Worm (Caenorhabditis elegans) whole organism, L2 larva: ENCODE results near the gene fipr-14.

Experiments
- C34F6.9 ChIP-seq: fragments of 150-350 bp; optimal IDR thresholded peaks from 2 replicates; lab custom pipeline; 2014; ENCODE audit warnings: missing biosample characterization, missing genetic modification characterization
- F13H6.1 ChIP-seq: sonication (generic microtip); optimal IDR thresholded peaks from 2 replicates; lab custom pipeline; 2016; ENCODE audit warnings: missing genetic modification characterization, missing compliant biosample characterization
- R02D3.7 ChIP-seq: fragments of 150-350 bp; optimal IDR thresholded peaks from 2 replicates; lab custom pipeline; 2014; ENCODE audit warnings: missing biosample characterization, missing genetic modification characterization
- Y55F3AM.14 ChIP-seq: fragments of 200-800 bp; sonication (Bioruptor generic); optimal IDR thresholded peaks from 2 replicates; lab custom pipeline; 2018; ENCODE audit warnings: mild to moderate bottlenecking, missing genetic modification characterization, missing compliant biosample characterization
- ZK546.5 ChIP-seq: sonication (generic microtip); optimal IDR thresholded peaks from 2 replicates; lab custom pipeline; 2017; ENCODE audit warnings: missing biosample characterization, missing genetic modification characterization
- alr-1 ChIP-seq: fragments of 150-350 bp; optimal IDR thresholded peaks from 2 replicates; lab custom pipeline; 2014; ENCODE audit warnings: missing biosample characterization, missing genetic modification characterization
- aly-2 ChIP-seq: fragments of 150-350 bp; optimal IDR thresholded peaks from 2 replicates; lab custom pipeline; 2014; ENCODE audit warnings: missing biosample characterization, missing genetic modification characterization
- ama-1 ChIP-seq: fragments of 150-350 bp; optimal IDR thresholded peaks from 2 replicates; lab custom pipeline; 2018; ENCODE audit warnings: inconsistent platforms
- blmp-1 ChIP-seq: sonication (generic microtip); optimal IDR thresholded peaks from 2 replicates; lab custom pipeline; 2017; ENCODE audit warnings: missing genetic modification characterization, mild to moderate bottlenecking, missing compliant biosample characterization, antibody characterized with exemption, moderate library complexity; ENCODE audit not compliant: insufficient read depth
- ceh-16 ChIP-seq: fragments of 150-350 bp; optimal IDR thresholded peaks from 2 replicates; lab custom pipeline; 2014; ENCODE audit warnings: missing biosample characterization, missing genetic modification characterization
- ceh-82 ChIP-seq: fragments of 150-350 bp; optimal IDR thresholded peaks from 2 replicates; lab custom pipeline; 2014; ENCODE audit warnings: missing biosample characterization, missing genetic modification characterization
- crh-2 ChIP-seq: sonication (generic microtip); optimal IDR thresholded peaks from 2 replicates; lab custom pipeline; 2017; ENCODE audit warnings: missing biosample characterization, missing genetic modification characterization
- dmd-4 ChIP-seq: sonication (generic microtip); optimal IDR thresholded peaks from 2 replicates; lab custom pipeline; 2017; ENCODE audit warnings: missing biosample characterization, missing genetic modification characterization
- egl-27 ChIP-seq: sonication (generic microtip); optimal IDR thresholded peaks from 3 replicates; lab custom pipeline; 2017; ENCODE audit warnings: missing biosample characterization, missing genetic modification reagents, missing genetic modification characterization
- elt-1 ChIP-seq: fragments of 150-350 bp; optimal IDR thresholded peaks from 2 replicates; lab custom pipeline; 2014; ENCODE audit warnings: missing biosample characterization, missing genetic modification characterization
- elt-3 ChIP-seq: sonication (generic microtip); optimal IDR thresholded peaks from 2 replicates; lab custom pipeline; 2017; ENCODE audit warnings: missing biosample characterization, missing genetic modification characterization
- fos-1 ChIP-seq: fragments of 150-350 bp; optimal IDR thresholded peaks from 2 replicates; lab custom pipeline; 2014; ENCODE audit warnings: missing biosample characterization, missing genetic modification characterization
- gmeb-1 ChIP-seq: fragments of 150-350 bp; optimal IDR thresholded peaks from 2 replicates; lab custom pipeline; 2014; ENCODE audit warnings: missing biosample characterization, missing genetic modification characterization
- lin-13 ChIP-seq: fragments of 150-350 bp; optimal IDR thresholded peaks from 2 replicates; lab custom pipeline; 2014; ENCODE audit warnings: missing biosample characterization, missing genetic modification reagents, missing genetic modification characterization
- lin-39 ChIP-seq: fragments of 150-350 bp; optimal IDR thresholded peaks from 2 replicates; lab custom pipeline; 2014; ENCODE audit warnings: missing biosample characterization, missing genetic modification reagents, missing genetic modification characterization
- lsy-2 ChIP-seq, 2 experiments: fragments of 150-350 bp in 1 of 2; sonication (generic microtip) in 1 of 2; optimal IDR thresholded peaks; 2 replicates each; lab custom pipeline; 2014 to 2017; ENCODE audit warnings: missing biosample characterization in 2 of 2, missing genetic modification characterization in 2 of 2
- mab-5 ChIP-seq: fragments of 150-350 bp; optimal IDR thresholded peaks from 2 replicates; lab custom pipeline; 2014; ENCODE audit warnings: missing biosample characterization, missing genetic modification characterization
- mbf-1 ChIP-seq: sonication (generic microtip); optimal IDR thresholded peaks from 2 replicates; lab custom pipeline; 2017; ENCODE audit warnings: missing biosample characterization, missing genetic modification characterization
- mdl-1 ChIP-seq, 2 experiments: fragments of 150-350 bp in 1 of 2; sonication (generic microtip) in 1 of 2; optimal IDR thresholded peaks; 2 replicates each; lab custom pipeline; 2017; ENCODE audit warnings: missing biosample characterization in 2 of 2, missing genetic modification characterization in 2 of 2
- nhr-10 ChIP-seq: sonication (generic microtip); optimal IDR thresholded peaks from 2 replicates; lab custom pipeline; 2017; ENCODE audit warnings: missing biosample characterization, missing genetic modification characterization
- nhr-11 ChIP-seq: fragments of 150-350 bp; optimal IDR thresholded peaks from 2 replicates; lab custom pipeline; 2014; ENCODE audit warnings: missing biosample characterization, missing genetic modification characterization
- nhr-12 ChIP-seq: fragments of 150-350 bp; optimal IDR thresholded peaks from 2 replicates; lab custom pipeline; 2014; ENCODE audit warnings: missing biosample characterization, missing genetic modification characterization
- nhr-129 ChIP-seq: fragments of 150-350 bp; optimal IDR thresholded peaks from 2 replicates; lab custom pipeline; 2014; ENCODE audit warnings: missing biosample characterization, missing genetic modification characterization
- nhr-21 ChIP-seq: fragments of 150-350 bp; optimal IDR thresholded peaks from 2 replicates; lab custom pipeline; 2014; ENCODE audit warnings: missing biosample characterization, missing genetic modification characterization
- nhr-23 ChIP-seq: fragments of 150-350 bp; optimal IDR thresholded peaks from 2 replicates; lab custom pipeline; 2014; ENCODE audit warnings: missing biosample characterization, missing genetic modification reagents, missing genetic modification characterization
- nhr-237 ChIP-seq: fragments of 150-350 bp; optimal IDR thresholded peaks from 2 replicates; lab custom pipeline; 2014; ENCODE audit warnings: missing biosample characterization, missing genetic modification characterization
- nhr-25 ChIP-seq: fragments of 150-350 bp; sonication (generic microtip); optimal IDR thresholded peaks from 3 replicates; lab custom pipeline; 2014; ENCODE audit warnings: missing biosample characterization, missing genetic modification characterization
- nhr-6 ChIP-seq: fragments of 150-350 bp; optimal IDR thresholded peaks from 2 replicates; lab custom pipeline; 2014; ENCODE audit warnings: missing biosample characterization, missing genetic modification characterization
- nhr-77 ChIP-seq: fragments of 150-350 bp; optimal IDR thresholded peaks from 2 replicates; lab custom pipeline; 2014; ENCODE audit warnings: missing biosample characterization, missing genetic modification characterization
- peb-1 ChIP-seq: fragments of 150-350 bp; optimal IDR thresholded peaks from 2 replicates; lab custom pipeline; 2014; ENCODE audit warnings: missing biosample characterization, missing genetic modification characterization
- sem-4 ChIP-seq: fragments of 150-350 bp; optimal IDR thresholded peaks from 2 replicates; lab custom pipeline; 2014; ENCODE audit warnings: missing biosample characterization, missing genetic modification reagents, missing genetic modification characterization
- skn-1 ChIP-seq: sonication (generic microtip); optimal IDR thresholded peaks from 2 replicates; lab custom pipeline; 2017; ENCODE audit warnings: missing biosample characterization, missing genetic modification characterization
- sma-3 ChIP-seq: sonication (generic microtip); optimal IDR thresholded peaks from 2 replicates; lab custom pipeline; 2016; ENCODE audit warnings: missing genetic modification reagents, missing genetic modification characterization, missing compliant biosample characterization
- sma-9 ChIP-seq, 2 experiments: fragments of 150-350 bp in 1 of 2; sonication (generic microtip) in 1 of 2; optimal IDR thresholded peaks; 2 replicates each; lab custom pipeline; 2014 to 2016; ENCODE audit warnings: missing genetic modification characterization in 2 of 2, mild to moderate bottlenecking in 1 of 2, missing biosample characterization in 1 of 2, missing compliant biosample characterization in 1 of 2, missing genetic modification reagents in 1 of 2, moderate library complexity in 1 of 2
- snpc-4 ChIP-seq: fragments of 150-350 bp; optimal IDR thresholded peaks from 2 replicates; lab custom pipeline; 2014; ENCODE audit warnings: missing biosample characterization, missing genetic modification characterization
- unc-39 ChIP-seq: fragments of 150-350 bp; optimal IDR thresholded peaks from 2 replicates; lab custom pipeline; 2014; ENCODE audit warnings: missing biosample characterization, missing genetic modification characterization
- unc-55 ChIP-seq: fragments of 150-350 bp; sonication (generic microtip); optimal IDR thresholded peaks from 3 replicates; lab custom pipeline; 2014; ENCODE audit warnings: missing biosample characterization, missing genetic modification reagents, missing genetic modification characterization
- unc-62 ChIP-seq: fragments of 150-350 bp; optimal IDR thresholded peaks from 2 replicates; lab custom pipeline; 2014; ENCODE audit warnings: missing biosample characterization, missing genetic modification reagents, missing genetic modification characterization
- zag-1 ChIP-seq: fragments of 150-350 bp; optimal IDR thresholded peaks from 2 replicates; lab custom pipeline; 2014; ENCODE audit warnings: missing biosample characterization, missing genetic modification characterization
- ztf-1 ChIP-seq: fragments of 200-800 bp; sonication (Bioruptor generic); conservative IDR thresholded peaks from 2 replicates; pipeline ENCODE4 v1.3.6; 2022; ENCODE audit warnings: missing genetic modification characterization, missing compliant biosample characterization
- ztf-11 ChIP-seq: sonication (generic microtip); optimal IDR thresholded peaks from 2 replicates; lab custom pipeline; 2017; ENCODE audit warnings: missing biosample characterization, missing genetic modification characterization
- ztf-4 ChIP-seq: fragments of 150-350 bp; optimal IDR thresholded peaks from 2 replicates; lab custom pipeline; 2014; ENCODE audit warnings: missing biosample characterization, missing genetic modification characterization

fipr-14 gene

DNA sequence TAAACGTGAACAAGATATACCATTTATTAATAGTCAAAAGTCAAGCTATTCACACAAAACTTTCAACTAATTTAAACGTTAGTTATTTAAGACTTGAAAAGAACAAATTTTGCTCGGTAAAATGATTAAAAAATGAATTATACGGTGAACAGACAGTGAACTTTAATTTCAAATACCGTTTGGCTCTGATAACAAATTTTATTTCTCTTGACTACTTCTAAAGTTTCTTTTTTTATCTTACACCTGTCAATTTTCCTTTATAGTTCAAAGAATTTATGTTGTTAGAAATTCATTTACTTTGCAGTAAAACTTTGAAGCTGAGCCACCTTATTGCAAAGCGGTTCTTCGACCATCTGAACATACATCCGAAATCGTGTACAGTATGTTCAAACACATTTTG, 38.4 kb downstream of the fipr-14 start, which contains the start of gene ZK593.3:
TSS of gene ZK593.3 (plus strand) at position 301 of the 400 bp plus-strand sequence.
- no peak for TF ChIP-seq F13H6.1 (tag; lab: Kevin White, UChicago)
- TF ChIP-seq zag-1 (tag; lab: Kevin White, UChicago), result no peak
- no peak for TF ChIP-seq fos-1
- TF ChIP-seq unc-62, result no peak
- no peak for TF ChIP-seq mbf-1
- no peak for TF ChIP-seq ZK546.5 (tag; lab: Kevin White, UChicago)
- TF ChIP-seq sma-3, result no peak
- TF ChIP-seq aly-2, result no peak
- no peak for TF ChIP-seq lin-13 (GFP tag; lab: Kevin White, UChicago)
- TF ChIP-seq R02D3.7 (tag; lab: Kevin White, UChicago), result no peak
- TF ChIP-seq nhr-6 (tag; lab: Kevin White, UChicago), result no peak
- TF ChIP-seq, all 48 proteins: peak for 0

DNA sequence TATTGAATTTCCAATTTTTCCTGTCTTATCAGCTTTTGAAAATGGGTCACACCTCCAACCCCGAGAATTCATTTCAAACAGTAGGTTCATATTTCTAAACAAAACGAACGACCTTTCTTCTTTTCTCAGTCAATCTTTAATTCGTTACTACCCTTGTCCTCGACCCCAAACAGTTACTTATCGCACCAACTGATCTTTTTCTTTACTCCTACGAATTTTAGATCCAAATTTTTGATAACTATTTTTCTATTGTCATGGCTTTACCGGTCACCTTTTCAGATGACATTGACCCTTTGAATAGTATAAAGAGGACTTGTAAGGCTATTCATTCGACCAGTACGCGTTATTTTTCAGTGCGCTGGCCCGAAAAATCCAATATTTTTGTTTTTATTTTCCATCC, 39.2 kb downstream of the fipr-14 start:
- TF ChIP-seq ztf-4 (tag; lab: Kevin White, UChicago) (no peak), mdl-1 (tag; optimal IDR thresholded peaks at IDR 0.05; lab: Kevin White, UChicago) (no peak), elt-1 (peak; percentile 49), ceh-16 (tag; lab: Kevin White, UChicago) (peak; percentile 69)

DNA sequence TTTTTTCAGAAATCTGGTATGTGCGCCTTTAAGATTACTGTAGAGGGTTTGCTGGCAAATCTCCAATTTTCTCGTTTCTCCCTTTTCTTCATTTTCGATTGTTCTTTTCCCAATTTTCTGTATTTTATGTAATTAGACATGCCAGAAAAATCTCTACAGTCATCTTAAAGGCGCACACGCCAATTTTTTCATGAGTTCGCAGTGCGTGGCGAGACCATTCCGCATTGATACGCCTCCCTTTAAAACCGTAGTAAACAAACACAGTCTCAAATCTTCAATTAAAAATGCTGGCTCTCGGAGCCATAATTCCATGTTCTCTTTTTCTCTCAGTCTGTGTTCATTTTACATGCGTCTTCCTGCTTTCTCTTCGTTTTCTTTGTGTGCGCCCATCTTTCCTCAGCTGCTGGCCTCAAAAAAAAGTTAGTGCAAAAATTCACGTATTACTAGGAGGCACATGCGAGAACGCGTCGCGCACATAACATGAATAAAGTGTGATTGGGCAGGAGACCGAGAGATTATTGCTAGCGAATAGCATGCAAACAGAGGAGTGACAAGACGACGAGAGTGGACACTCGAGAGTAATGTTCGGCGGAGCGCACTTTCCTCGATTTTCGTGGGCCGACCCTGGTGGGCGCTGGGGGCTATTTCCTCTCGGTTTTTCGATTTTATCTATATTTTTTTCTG, 42.1 kb downstream of the fipr-14 start:
- peak; percentile 76 for TF ChIP-seq sma-3
- peak; percentile 58 for TF ChIP-seq fos-1
- no peak for TF ChIP-seq nhr-12 (tag; lab: Kevin White, UChicago)
- no peak for TF ChIP-seq alr-1 (tag; lab: Kevin White, UChicago)
- TF ChIP-seq ceh-82, result peak; percentile 19
- no peak for TF ChIP-seq elt-3 (tag; lab: Kevin White, UChicago)
- TF ChIP-seq mdl-1 (tag; optimal IDR thresholded peaks at IDR 0.05; lab: Kevin White, UChicago), result peak in 1 of 2 experiments; percentile 77
- peak; percentile 58 for TF ChIP-seq sem-4 (tag; lab: Kevin White, UChicago)
- TF ChIP-seq nhr-23, result no peak
- no peak for TF ChIP-seq aly-2
- peak; percentile 74 for TF ChIP-seq ama-1 (lab: Kevin White, UChicago)
- peak; percentile 37 for TF ChIP-seq zag-1 (tag; lab: Kevin White, UChicago)
- no peak for TF ChIP-seq ZK546.5 (tag; lab: Kevin White, UChicago)
- no peak for TF ChIP-seq elt-1
- TF ChIP-seq crh-2 (tag; lab: Kevin White, UChicago), result peak; percentile 84
- TF ChIP-seq snpc-4 (tag; lab: Kevin White, UChicago), result peak; percentile 57
- peak; percentile 11 for TF ChIP-seq nhr-10 (tag; lab: Kevin White, UChicago)
- no peak for TF ChIP-seq lin-39 (tag; lab: Kevin White, UChicago)
- no peak for TF ChIP-seq ztf-1 (GFP tag; lab: Robert Waterston, UW)
- peak; percentile 51 for TF ChIP-seq egl-27
- TF ChIP-seq nhr-21 (tag; lab: Kevin White, UChicago), result peak; percentile 61
- TF ChIP-seq unc-62, result no peak
- TF ChIP-seq ceh-16 (tag; lab: Kevin White, UChicago), result peak; percentile 45
- TF ChIP-seq mab-5 (tag; lab: Kevin White, UChicago), result peak; percentile 84
- peak; percentile 96 for TF ChIP-seq C34F6.9
- TF ChIP-seq lsy-2 (tag; optimal IDR thresholded peaks at IDR 0.05; lab: Kevin White, UChicago), result peak; percentile 40 to 80
- TF ChIP-seq nhr-6 (tag; lab: Kevin White, UChicago), result peak; percentile 60
- no peak for TF ChIP-seq R02D3.7 (tag; lab: Kevin White, UChicago)
- TF ChIP-seq nhr-129, result peak; percentile 87
- peak; percentile 58 for TF ChIP-seq nhr-25 (tag; lab: Kevin White, UChicago)
- peak; percentile 65 for TF ChIP-seq gmeb-1 (tag; lab: Kevin White, UChicago)
- TF ChIP-seq sma-9 (GFP tag; optimal IDR thresholded peaks at IDR 0.05; lab: Kevin White, UChicago), result peak; percentile 72
- TF ChIP-seq sma-9 (tag; optimal IDR thresholded peaks at IDR 0.05; lab: Kevin White, UChicago), result no peak
- no peak for TF ChIP-seq mbf-1
- TF ChIP-seq ztf-4 (tag; lab: Kevin White, UChicago), result peak; percentile 26
- TF ChIP-seq Y55F3AM.14, result peak; percentile 17
- no peak for TF ChIP-seq nhr-77 (tag; lab: Kevin White, UChicago)
- peak; percentile 50 for TF ChIP-seq lin-13 (GFP tag; lab: Kevin White, UChicago)
- no peak for TF ChIP-seq nhr-237 (tag; lab: Kevin White, UChicago)
- no peak for TF ChIP-seq skn-1 (tag; lab: Kevin White, UChicago)
- no peak for TF ChIP-seq dmd-4 (tag; lab: Kevin White, UChicago)
- TF ChIP-seq ztf-11, result no peak
- TF ChIP-seq unc-39 (tag; lab: Kevin White, UChicago), result no peak
- peak; percentile 82 for TF ChIP-seq unc-55 (GFP tag; lab: Kevin White, UChicago)
- peak; percentile 92 for TF ChIP-seq F13H6.1 (tag; lab: Kevin White, UChicago)
- TF ChIP-seq blmp-1 (tag; lab: Kevin White, UChicago), result peak; percentile 40
- TF ChIP-seq peb-1, result no peak
- TF ChIP-seq nhr-11 (tag; lab: Kevin White, UChicago), result no peak
